Worm (Caenorhabditis elegans): ENCODE results near the gene F35C11.2.

DNA sequence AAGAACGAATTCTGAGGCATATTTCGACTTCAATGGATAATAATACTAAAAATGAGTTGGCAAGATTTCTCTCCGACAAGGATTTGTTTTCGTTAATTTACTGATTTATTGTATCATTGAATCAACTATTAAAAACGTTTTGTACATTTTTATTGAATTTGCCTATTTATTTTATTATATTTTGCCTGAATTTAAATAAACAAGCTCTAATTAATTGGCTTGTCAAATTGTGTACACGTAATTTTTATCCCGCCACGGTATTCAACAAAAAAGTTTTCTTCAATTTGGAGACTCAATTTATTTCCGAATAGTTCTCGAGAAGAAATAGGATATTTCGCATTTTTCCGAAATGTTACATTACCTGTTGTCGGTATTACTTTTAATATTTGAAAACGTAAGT is 16.1 kb downstream of the F35C11.2 start, which contains the start of gene M110.7:
- no peak for TF ChIP-seq ztf-29 (GFP tag; IDR thresholded peaks at IDR 0.05)
- TF ChIP-seq T22C8.4 (GFP tag; IDR thresholded peaks at IDR 0.05): no peak
- no peak for TF ChIP-seq cog-1 (tag; optimal IDR thresholded peaks at IDR 0.05)
- TF ChIP-seq klf-2 (GFP tag; conservative IDR thresholded peaks at IDR 0.05): no peak
- no peak for TF ChIP-seq ztf-23 (GFP tag; IDR thresholded peaks at IDR 0.05)
